Fruit fly (Drosophila melanogaster): ENCODE measurements around the gene spn-D.

The spn-D gene

dm6 chr3R:27139963-27140362 is 25.6 kb upstream of the spn-D start (continued):
- TF ChIP-seq CG1621 (tag; optimal IDR thresholded peaks at IDR 0.05) = peak; percentile 15
- TF ChIP-seq CG8632 (GFP tag; optimal IDR thresholded peaks at IDR 0.05) = peak; percentile 60
- TF ChIP-seq cyc (GFP tag; optimal IDR thresholded peaks at IDR 0.05) = peak; percentile 69
- TF ChIP-seq eg (GFP tag; IDR thresholded peaks at IDR 0.05) = peak; percentile 32; the same call in 1 of the 3 replicates
- peak; percentile 51 for TF ChIP-seq CG7368 (GFP tag; optimal IDR thresholded peaks at IDR 0.05)
- TF ChIP-seq OdsH (GFP tag; optimal IDR thresholded peaks at IDR 0.05) = peak; percentile 57
- peak; percentile 74 for TF ChIP-seq CG32006 (GFP tag; optimal IDR thresholded peaks at IDR 0.05)
- peak in 1 of 2 experiments; percentile 45 for TF ChIP-seq salr (GFP tag; optimal IDR thresholded peaks at IDR 0.05)
- TF ChIP-seq Hr38 (GFP tag; optimal IDR thresholded peaks at IDR 0.05) = no peak
- TF ChIP-seq Sox14 (GFP tag; optimal IDR thresholded peaks at IDR 0.05) = peak; percentile 85
- TF ChIP-seq CG6163 (GFP tag; IDR thresholded peaks at IDR 0.05) = peak; percentile 38; the same call in 1 of the 3 replicates
- peak; percentile 92 for TF ChIP-seq Eip78C (GFP tag)
- TF ChIP-seq CG3919 (GFP tag; optimal IDR thresholded peaks at IDR 0.05) = peak; percentile 58
- peak; percentile 26 for TF ChIP-seq CG6276 (GFP tag; optimal IDR thresholded peaks at IDR 0.05)
- TF ChIP-seq CG9139 (GFP tag; optimal IDR thresholded peaks at IDR 0.05) = no peak

- TF ChIP-seq CG8119 (GFP tag; IDR thresholded peaks at IDR 0.05) (no peak), lz (GFP tag; optimal IDR thresholded peaks at IDR 0.05) (no peak), fkh (GFP tag; optimal IDR thresholded peaks at IDR 0.05) (peak; percentile 61)
Observed at dm6 chr3R:27148812-27149769, 16.4 kb upstream of the spn-D start.

dm6 chr3R:27149884-27150676 is 15.4 kb upstream of the spn-D start:
- TF ChIP-seq CG7368 (GFP tag; optimal IDR thresholded peaks at IDR 0.05) = no peak
- no peak for TF ChIP-seq topi (GFP tag; optimal IDR thresholded peaks at IDR 0.05)
- peak; percentile 16 for TF ChIP-seq CG6276 (GFP tag; optimal IDR thresholded peaks at IDR 0.05)
- peak; percentile 57 for TF ChIP-seq Eip78C (GFP tag)
- no peak for TF ChIP-seq acj6 (GFP tag; optimal IDR thresholded peaks at IDR 0.05)
- TF ChIP-seq CG3032 (tag; optimal IDR thresholded peaks at IDR 0.05) = no peak
- peak; percentile 33 for TF ChIP-seq vri (GFP tag; optimal IDR thresholded peaks at IDR 0.05)
- no peak for TF ChIP-seq Sox14 (GFP tag; optimal IDR thresholded peaks at IDR 0.05)
- no peak for TF ChIP-seq Met (GFP tag; optimal IDR thresholded peaks at IDR 0.05)
- TF ChIP-seq svp (GFP tag) = no peak
- TF ChIP-seq fkh (GFP tag; optimal IDR thresholded peaks at IDR 0.05) = no peak
- TF ChIP-seq CG1621 (tag; optimal IDR thresholded peaks at IDR 0.05) = no peak
- TF ChIP-seq CG16779 (tag; optimal IDR thresholded peaks at IDR 0.05) = peak; percentile 37
- TF ChIP-seq Blimp-1 (GFP tag; optimal IDR thresholded peaks at IDR 0.05) = no peak
- TF ChIP-seq CG32006 (GFP tag; optimal IDR thresholded peaks at IDR 0.05) = no peak

DNA sequence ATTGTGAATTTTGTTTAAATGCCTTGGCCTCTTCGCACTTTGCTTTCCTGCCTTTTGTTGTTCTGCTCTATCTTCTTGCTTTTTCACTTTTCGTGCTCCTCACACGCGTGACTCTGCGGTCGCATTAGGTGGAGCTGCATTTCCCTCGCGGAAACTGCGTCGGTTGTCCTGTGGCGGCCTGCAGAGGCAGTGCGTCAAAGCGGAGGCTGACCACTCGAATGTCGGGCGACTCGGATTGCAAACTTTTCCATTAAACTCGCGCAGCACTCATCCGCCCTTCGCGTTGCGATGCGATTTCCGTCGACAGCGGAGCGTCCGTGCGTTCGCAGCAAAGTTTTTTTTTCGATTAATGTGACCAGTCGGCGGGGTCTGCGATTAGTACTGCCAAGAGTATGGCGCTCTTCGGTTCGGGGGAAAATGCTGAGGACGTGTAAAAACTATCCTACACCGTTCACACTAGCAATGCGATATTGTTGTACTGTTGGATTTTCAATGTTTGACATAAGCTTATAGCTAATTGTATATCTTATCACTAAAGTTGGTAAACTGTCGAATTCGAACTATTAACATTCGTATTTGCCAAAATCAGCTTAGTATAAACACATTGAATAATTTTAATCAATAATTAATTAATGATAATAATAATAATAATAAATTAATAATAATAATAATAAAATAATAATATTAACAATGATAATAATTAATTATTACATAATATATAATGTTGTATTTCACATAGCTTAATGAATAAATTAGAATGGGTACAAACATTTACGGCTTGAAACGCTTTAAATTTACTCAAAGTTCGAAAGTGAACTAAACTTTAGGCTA is 14.6 kb upstream of the spn-D start, which contains the start of gene CG6051:
CG6051 (minus strand) TSS at position 385 of the 831 bp plus-strand sequence.
- TF ChIP-seq CG32006 (GFP tag; optimal IDR thresholded peaks at IDR 0.05) (peak; percentile 62), net (GFP tag; optimal IDR thresholded peaks at IDR 0.05) (peak; percentile 16), CG9139 (GFP tag; optimal IDR thresholded peaks at IDR 0.05) (no peak), CG4318 (GFP tag; optimal IDR thresholded peaks at IDR 0.05) (peak; percentile 2), fd85E (GFP tag; optimal IDR thresholded peaks at IDR 0.05) (no peak), CG34406 (GFP tag; optimal IDR thresholded peaks at IDR 0.05) (peak; percentile 16), fkh (GFP tag; optimal IDR thresholded peaks at IDR 0.05) (peak; percentile 52), spab (GFP tag; optimal IDR thresholded peaks at IDR 0.05) (no peak), eg (GFP tag; IDR thresholded peaks at IDR 0.05) (no peak), Hr39 (GFP tag; optimal IDR thresholded peaks at IDR 0.05) (peak; percentile 48), Gug (GFP tag; IDR thresholded peaks at IDR 0.05) (no peak), Eip75B (GFP tag; optimal IDR thresholded peaks at IDR 0.05) (peak; percentile 28), CG1621 (tag; optimal IDR thresholded peaks at IDR 0.05) (no peak), CG6163 (GFP tag; IDR thresholded peaks at IDR 0.05) (no peak), CG15336 (GFP tag; IDR thresholded peaks at IDR 0.05) (no peak), dac (GFP tag; optimal IDR thresholded peaks at IDR 0.05) (no peak), Eip93F (GFP tag; optimal IDR thresholded peaks at IDR 0.05) (no peak), topi (GFP tag; optimal IDR thresholded peaks at IDR 0.05) (peak; percentile 35), CG6792 (GFP tag; optimal IDR thresholded peaks at IDR 0.05) (peak; percentile 28), acj6 (GFP tag; optimal IDR thresholded peaks at IDR 0.05) (peak; percentile 42), pdm3 (GFP tag; optimal IDR thresholded peaks at IDR 0.05) (peak; percentile 29), Sox14 (GFP tag; optimal IDR thresholded peaks at IDR 0.05) (peak; percentile 34), esn (GFP tag; optimal IDR thresholded peaks at IDR 0.05) (peak; percentile 24)

Measured in whole organism, prepupa.